Fruit fly (Drosophila melanogaster) whole organism, embryonic: ENCODE data around the gene EndoGI.

Experiments used
- Abd-B ChIP-seq: fragments of 200-800 bp; sonication (Bioruptor generic); optimal IDR thresholded peaks from 2 replicates; lab custom pipeline; 2018; ENCODE audit warnings: missing biosample characterization, mild to moderate bottlenecking, missing genetic modification characterization, moderate library complexity
- CG10462 ChIP-seq: fragments of 200-800 bp; sonication (Bioruptor generic); optimal IDR thresholded peaks from 2 replicates; lab custom pipeline; 2016; ENCODE audit warnings: missing biosample characterization, missing genetic modification characterization
- CG11560 ChIP-seq: fragments of 200-800 bp; sonication (Bioruptor generic); IDR thresholded peaks from 3 replicates; pipeline ENCODE4 v1.3.6; 2022; ENCODE audit warnings: missing biosample characterization, missing genetic modification characterization
- CG12744 ChIP-seq: fragments of 200-800 bp; sonication (Bioruptor generic); optimal IDR thresholded peaks from 2 replicates; lab custom pipeline; 2016; ENCODE audit warnings: missing biosample characterization, missing genetic modification characterization
- CG13287 ChIP-seq: fragments of 200-800 bp; sonication (Bioruptor generic); IDR thresholded peaks from 2 replicates; pipeline ENCODE4 v1.3.6; 2022; ENCODE audit warnings: missing biosample characterization, missing genetic modification characterization; ENCODE audit not compliant: partially characterized antibody
- CG1792 ChIP-seq: fragments of 200-800 bp; sonication (Bioruptor generic); optimal IDR thresholded peaks from 2 replicates; lab custom pipeline; 2016; ENCODE audit warnings: missing biosample characterization, missing genetic modification characterization
- CG2129 ChIP-seq: fragments of 200-800 bp; sonication (Bioruptor generic); IDR thresholded peaks from 2 replicates; pipeline ENCODE4 v1.3.6; 2022; ENCODE audit warnings: missing biosample characterization, missing genetic modification characterization; ENCODE audit not compliant: partially characterized antibody
- CG2712 ChIP-seq: fragments of 200-800 bp; optimal IDR thresholded peaks from 3 replicates; lab custom pipeline; 2019; ENCODE audit warnings: missing biosample characterization, mild to moderate bottlenecking, missing genetic modification characterization, moderate library complexity
- CG3065 ChIP-seq: fragments of 200-800 bp; sonication (Bioruptor generic); optimal IDR thresholded peaks from 2 replicates; lab custom pipeline; 2016; ENCODE audit warnings: missing biosample characterization, missing genetic modification characterization
- CG3995 ChIP-seq: fragments of 200-800 bp; sonication (Bioruptor generic); optimal IDR thresholded peaks from 3 replicates; lab custom pipeline; 2016; ENCODE audit warnings: missing biosample characterization, missing genetic modification characterization
- CG4730 ChIP-seq: fragments of 200-800 bp; sonication (Bioruptor generic); IDR thresholded peaks from 2 replicates; pipeline ENCODE4 v1.3.6; 2022; ENCODE audit warnings: missing biosample characterization, missing genetic modification characterization
- CG9437 ChIP-seq: fragments of 200-800 bp; sonication (Bioruptor generic); optimal IDR thresholded peaks from 2 replicates; lab custom pipeline; 2018; ENCODE audit warnings: missing biosample characterization, mild to moderate bottlenecking, missing genetic modification characterization
- Dip3 ChIP-seq: fragments of 200-800 bp; sonication (Bioruptor generic); optimal IDR thresholded peaks from 3 replicates; lab custom pipeline; 2016; ENCODE audit warnings: missing biosample characterization, missing genetic modification characterization
- Drgx ChIP-seq: fragments of 200-800 bp; sonication (Bioruptor generic); IDR thresholded peaks from 2 replicates; pipeline ENCODE4 v1.3.6; 2022; ENCODE audit warnings: missing biosample characterization, missing genetic modification characterization
- E2f2 ChIP-seq: fragments of 200-800 bp; sonication (Bioruptor generic); IDR thresholded peaks from 2 replicates; pipeline ENCODE4 v1.3.6; 2022; ENCODE audit warnings: missing biosample characterization, missing genetic modification characterization
- Fer3 ChIP-seq: fragments of 200-800 bp; sonication (Bioruptor generic); optimal IDR thresholded peaks from 2 replicates; lab custom pipeline; 2018; ENCODE audit warnings: missing biosample characterization, mild to moderate bottlenecking, missing genetic modification characterization, moderate library complexity
- GATAe ChIP-seq: fragments of 200-800 bp; sonication (Bioruptor generic); conservative IDR thresholded peaks from 2 replicates; pipeline ENCODE4 v1.3.6; 2022; ENCODE audit warnings: missing biosample characterization, missing genetic modification characterization
- Hey ChIP-seq: fragments of 200-800 bp; sonication (Bioruptor generic); optimal IDR thresholded peaks from 3 replicates; lab custom pipeline; 2018; ENCODE audit warnings: missing biosample characterization, mild to moderate bottlenecking, missing genetic modification characterization
- Jarid2 ChIP-seq: fragments of 200-800 bp; sonication (Bioruptor generic); optimal IDR thresholded peaks from 3 replicates; lab custom pipeline; 2017; ENCODE audit warnings: mild to moderate bottlenecking, missing biosample characterization, missing genetic modification reagents, missing genetic modification characterization
- Lhr ChIP-seq: fragments of 200-800 bp; sonication (Bioruptor generic); optimal IDR thresholded peaks from 3 replicates; lab custom pipeline; 2017; ENCODE audit warnings: mild to moderate bottlenecking, missing biosample characterization, missing genetic modification reagents, missing genetic modification characterization
- Med ChIP-seq: fragments of 200-800 bp; sonication (Bioruptor generic); peaks from one replicate; lab custom pipeline; 2016; ENCODE audit warnings: missing biosample characterization, missing genetic modification characterization, mild to moderate bottlenecking, inconsistent platforms, moderate library complexity
- Sox100B ChIP-seq: fragments of 200-800 bp; sonication (Bioruptor generic); optimal IDR thresholded peaks from 3 replicates; lab custom pipeline; 2018; ENCODE audit warnings: missing biosample characterization, mild to moderate bottlenecking, missing genetic modification characterization
- TFAM ChIP-seq: fragments of 200-800 bp; sonication (Bioruptor generic); optimal IDR thresholded peaks from 2 replicates; lab custom pipeline; 2017; ENCODE audit warnings: missing biosample characterization, missing genetic modification characterization, inconsistent platforms
- al ChIP-seq: fragments of 200-800 bp; sonication (Bioruptor generic); IDR thresholded peaks from 2 replicates; pipeline ENCODE4 v1.3.6; 2022; ENCODE audit warnings: missing biosample characterization, missing genetic modification characterization
- ap ChIP-seq: fragments of 200-800 bp; sonication (Bioruptor generic); IDR thresholded peaks from 2 replicates; pipeline ENCODE4 v1.3.6; 2022; ENCODE audit warnings: missing biosample characterization, missing genetic modification characterization
- ato ChIP-seq: fragments of 200-800 bp; sonication (Bioruptor generic); IDR thresholded peaks from 2 replicates; pipeline ENCODE4 v1.3.6; 2022; ENCODE audit warnings: missing biosample characterization, missing genetic modification characterization; ENCODE audit not compliant: partially characterized antibody
- bcd ChIP-seq: fragments of 200-800 bp; sonication (Bioruptor generic); optimal IDR thresholded peaks from 2 replicates; lab custom pipeline; 2017; ENCODE audit warnings: missing biosample characterization, mild to moderate bottlenecking, missing genetic modification characterization
- br ChIP-seq: fragments of >200 bp; optimal IDR thresholded peaks from 2 replicates; lab custom pipeline; 2017
- cad ChIP-seq: fragments of >200 bp; optimal IDR thresholded peaks from 2 replicates; lab custom pipeline; 2017; ENCODE audit warnings: missing biosample characterization, missing genetic modification characterization
- esg ChIP-seq: fragments of 200-800 bp; sonication (Bioruptor generic); conservative IDR thresholded peaks from 2 replicates; pipeline ENCODE4 v1.3.6; 2022; ENCODE audit warnings: missing biosample characterization, missing genetic modification characterization
- gro ChIP-seq: fragments of 200-800 bp; sonication (Bioruptor generic); optimal IDR thresholded peaks from 2 replicates; lab custom pipeline; 2016; ENCODE audit warnings: missing biosample characterization, missing genetic modification characterization
- her ChIP-seq: fragments of 200-800 bp; sonication (Bioruptor generic); optimal IDR thresholded peaks from 2 replicates; lab custom pipeline; 2016; ENCODE audit warnings: missing biosample characterization, missing genetic modification characterization
- inv ChIP-seq: fragments of 200-800 bp; sonication (Bioruptor generic); IDR thresholded peaks from 2 replicates; pipeline ENCODE4 v1.3.6; 2022; ENCODE audit warnings: missing biosample characterization, missing genetic modification characterization; ENCODE audit not compliant: partially characterized antibody
- oc ChIP-seq: fragments of 200-800 bp; sonication (Bioruptor generic); optimal IDR thresholded peaks from 2 replicates; lab custom pipeline; 2018; ENCODE audit warnings: missing biosample characterization, mild to moderate bottlenecking, missing genetic modification characterization, moderate library complexity
- pfk ChIP-seq: fragments of 200-800 bp; sonication (Bioruptor generic); optimal IDR thresholded peaks from 2 replicates; lab custom pipeline; 2018; ENCODE audit warnings: missing biosample characterization, mild to moderate bottlenecking, missing genetic modification characterization, moderate library complexity
- phol ChIP-seq: fragments of 200-800 bp; sonication (Bioruptor generic); optimal IDR thresholded peaks from 3 replicates; lab custom pipeline; 2018; ENCODE audit warnings: missing biosample characterization, mild to moderate bottlenecking, missing genetic modification characterization, moderate library complexity
- prd ChIP-seq, 3 experiments: fragments of >200 bp in 2 of 3; fragments of 200-800 bp in 1 of 3; sonication (Bioruptor generic) in 1 of 3; optimal IDR thresholded peaks in 2 of 3; IDR thresholded peaks in 1 of 3; 2 replicates in 2 of 3; 3 replicates in 1 of 3; pipeline versions ENCODE4 v1.3.6 to Lab custom; 2017 to 2022; ENCODE audit warnings: missing biosample characterization in 1 of 3, missing genetic modification characterization in 1 of 3
- sc ChIP-seq, 3 experiments: fragments of >200 bp in 2 of 3; fragments of 200-800 bp in 1 of 3; sonication (Bioruptor generic) in 1 of 3; optimal IDR thresholded peaks; 2 replicates in 2 of 3; 3 replicates in 1 of 3; lab custom pipeline; 2017; ENCODE audit warnings: mild to moderate bottlenecking in 1 of 3, missing biosample characterization in 1 of 3, missing genetic modification characterization in 1 of 3, missing genetic modification reagents in 1 of 3
- sisA ChIP-seq: fragments of 200-800 bp; sonication (Bioruptor generic); IDR thresholded peaks from 2 replicates; pipeline ENCODE4 v1.3.6; 2022; ENCODE audit warnings: missing biosample characterization, missing genetic modification characterization
- slp2 ChIP-seq: fragments of 200-800 bp; sonication (Bioruptor generic); optimal IDR thresholded peaks from 2 replicates; lab custom pipeline; 2016; ENCODE audit warnings: missing biosample characterization, missing genetic modification characterization
- sna ChIP-seq: fragments of 200-800 bp; sonication (Bioruptor generic); IDR thresholded peaks from 2 replicates; pipeline ENCODE4 v1.3.6; 2022; ENCODE audit warnings: missing biosample characterization, missing genetic modification characterization; ENCODE audit not compliant: partially characterized antibody
- sob ChIP-seq: fragments of 200-800 bp; sonication (Bioruptor generic); IDR thresholded peaks from 2 replicates; pipeline ENCODE4 v1.3.6; 2022; ENCODE audit warnings: missing biosample characterization, missing genetic modification characterization
- sqz ChIP-seq: fragments of 200-800 bp; sonication (Bioruptor generic); optimal IDR thresholded peaks from 3 replicates; lab custom pipeline; 2018; ENCODE audit warnings: missing biosample characterization, mild to moderate bottlenecking, missing genetic modification characterization
- stc ChIP-seq: fragments of 200-800 bp; sonication (Bioruptor generic); IDR thresholded peaks from 2 replicates; pipeline ENCODE4 v1.3.6; 2022; ENCODE audit warnings: missing biosample characterization, missing genetic modification characterization
- stwl ChIP-seq: fragments of 200-800 bp; sonication (Bioruptor generic); optimal IDR thresholded peaks from 3 replicates; lab custom pipeline; 2018; ENCODE audit warnings: missing biosample characterization, mild to moderate bottlenecking, missing genetic modification characterization, moderate library complexity
- toy ChIP-seq: fragments of 200-800 bp; sonication (Bioruptor generic); IDR thresholded peaks from 2 replicates; pipeline ENCODE4 v1.3.6; 2022; ENCODE audit warnings: missing biosample characterization, missing genetic modification characterization
- trem ChIP-seq: fragments of 200-800 bp; optimal IDR thresholded peaks from 3 replicates; lab custom pipeline; 2019; ENCODE audit warnings: missing biosample characterization, mild to moderate bottlenecking, missing genetic modification characterization, moderate library complexity
- wdn ChIP-seq: fragments of 200-800 bp; sonication (Bioruptor generic); IDR thresholded peaks from 2 replicates; pipeline ENCODE4 v1.3.6; 2022; ENCODE audit warnings: missing biosample characterization, missing genetic modification characterization
- zf30C ChIP-seq: fragments of 200-800 bp; sonication (Bioruptor generic); optimal IDR thresholded peaks from 3 replicates; lab custom pipeline; 2018; ENCODE audit warnings: missing biosample characterization, mild to moderate bottlenecking, missing genetic modification characterization

The EndoGI gene

dm6 chr2L:16270667-16271485, 13.4 kb downstream of the EndoGI start:
- TF ChIP-seq esg (GFP tag; lab: Robert Waterston, UW) (no peak), Drgx (GFP tag; lab: Robert Waterston, UW) (no peak), bcd (GFP tag; lab: Kevin White, UChicago) (peak; percentile 46), toy (GFP tag; lab: Robert Waterston, UW) (no peak), stc (GFP tag; lab: Robert Waterston, UW) (no peak), CG3065 (no peak), CG1792 (GFP tag; lab: Kevin White, UChicago) (no peak), br (lab: Kevin White, UChicago) (no peak), CG9437 (peak; percentile 17), zf30C (no peak), slp2 (no peak), Abd-B (GFP tag; lab: Kevin White, UChicago) (no peak), al (no peak), prd (optimal IDR thresholded peaks at IDR 0.05; lab: Kevin White, UChicago) (no peak), prd (GFP tag; IDR thresholded peaks at IDR 0.05; lab: Robert Waterston, UW) (no peak), stwl (tag; lab: Kevin White, UChicago) (no peak), gro (no peak), CG11560 (tag; lab: Robert Waterston, UW) (no peak), CG2712 (tag; lab: Kevin White, UChicago) (peak; percentile 0), Sox100B (GFP tag; lab: Kevin White, UChicago) (peak; percentile 37), oc (tag; lab: Kevin White, UChicago) (no peak), inv (no peak), CG2129 (no peak), phol (tag; lab: Kevin White, UChicago) (peak; percentile 25), TFAM (GFP tag; lab: Kevin White, UChicago) (no peak), her (GFP tag; lab: Kevin White, UChicago) (no peak), Lhr (GFP tag; lab: Kevin White, UChicago) (no peak), ap (no peak), E2f2 (GFP tag; lab: Robert Waterston, UW) (no peak), sisA (GFP tag; lab: Robert Waterston, UW) (no peak), ato (GFP tag; lab: Robert Waterston, UW) (no peak), Dip3 (peak; percentile 37), wdn (GFP tag; lab: Robert Waterston, UW) (no peak), Jarid2 (no peak), Med (GFP tag; lab: Kevin White, UChicago) (peak; percentile 85), CG13287 (GFP tag; lab: Robert Waterston, UW) (no peak), sqz (no peak), sc (optimal IDR thresholded peaks at IDR 0.05; lab: Kevin White, UChicago) (no peak), sc (GFP tag; optimal IDR thresholded peaks at IDR 0.05; lab: Kevin White, UChicago) (no peak), CG10462 (GFP tag; lab: Kevin White, UChicago) (no peak), trem (tag; lab: Kevin White, UChicago) (no peak), pfk (peak; percentile 4), CG3995 (peak; percentile 0), CG12744 (GFP tag; lab: Kevin White, UChicago) (no peak), sna (GFP tag; lab: Robert Waterston, UW) (no peak), sob (GFP tag; lab: Robert Waterston, UW) (no peak), Hey (tag; lab: Kevin White, UChicago) (no peak), Fer3 (tag; lab: Kevin White, UChicago) (no peak), cad (GFP tag; lab: Kevin White, UChicago) (no peak), CG4730 (GFP tag; lab: Robert Waterston, UW) (no peak), GATAe (GFP tag; lab: Robert Waterston, UW) (no peak)
